Worm (Caenorhabditis elegans): ENCODE results near the gene Y57G11B.8.
A peak's percentile ranks its signal among the peaks of the same experiment; 100 is the strongest.

The Y57G11B.8 gene

DNA sequence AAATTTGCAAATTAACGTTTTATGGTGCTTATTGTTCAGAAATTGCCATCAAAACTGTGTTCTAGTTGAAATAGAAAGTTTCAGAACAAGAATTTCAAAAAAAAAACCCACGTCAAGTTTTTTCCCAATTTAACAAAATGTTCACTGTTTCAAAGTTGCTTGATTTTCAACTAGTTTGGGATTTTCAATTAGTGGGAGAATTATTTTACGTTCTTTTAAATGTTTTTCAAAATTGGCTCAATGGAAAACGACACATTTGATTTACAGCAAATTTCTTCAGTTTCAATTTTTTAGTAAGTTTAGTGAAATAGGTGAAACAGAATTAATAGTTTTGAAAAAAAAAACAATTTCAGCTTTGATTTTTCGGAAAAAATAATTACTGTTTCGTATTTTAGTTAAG is 30.1 kb upstream of the Y57G11B.8 start:
- TF ChIP-seq spr-1 (tag; optimal IDR thresholded peaks at IDR 0.05) (no peak), nhr-111 (GFP tag; optimal IDR thresholded peaks at IDR 0.05) (no peak), fos-1 (tag; optimal IDR thresholded peaks at IDR 0.05) (no peak), F49E8.2 (tag; optimal IDR thresholded peaks at IDR 0.05; ENCODE audit: borderline replicate concordance) (no peak), pqm-1 (tag; optimal IDR thresholded peaks at IDR 0.05) (no peak), lim-7 (GFP tag; IDR thresholded peaks at IDR 0.05) (no peak), nhr-25 (tag; optimal IDR thresholded peaks at IDR 0.05; ENCODE audit: borderline replicate concordance, insufficient read depth) (no peak), lin-39 (tag; optimal IDR thresholded peaks at IDR 0.05) (no peak), zfp-3 (GFP tag; conservative IDR thresholded peaks at IDR 0.05) (no peak), skn-1 (tag; optimal IDR thresholded peaks at IDR 0.05) (no peak), fkh-10 (GFP tag; optimal IDR thresholded peaks at IDR 0.05) (no peak), ceh-62 (tag; optimal IDR thresholded peaks at IDR 0.05) (no peak), madf-5 (GFP tag; IDR thresholded peaks at IDR 0.05) (no peak), mep-1 (tag; optimal IDR thresholded peaks at IDR 0.05) (no peak), D1046.2 (GFP tag; IDR thresholded peaks at IDR 0.05) (no peak), ceh-32 (tag; optimal IDR thresholded peaks at IDR 0.05; ENCODE audit: poor library complexity) (no peak)

ce11 chrIV:14606469-14606868 is 28.0 kb upstream of the Y57G11B.8 start:
- TF ChIP-seq unc-62 (GFP tag; optimal IDR thresholded peaks at IDR 0.05 in 1 of 2) (no peak), unc-62 (tag; optimal IDR thresholded peaks at IDR 0.05) (no peak), nhr-111 (GFP tag; optimal IDR thresholded peaks at IDR 0.05) (no peak), cey-2 (tag; optimal IDR thresholded peaks at IDR 0.05; ENCODE audit: borderline replicate concordance, insufficient read depth) (no peak), mep-1 (tag; optimal IDR thresholded peaks at IDR 0.05) (peak; percentile 7), ctbp-1 (GFP tag; IDR thresholded peaks at IDR 0.05) (no peak), unc-130 (GFP tag; optimal IDR thresholded peaks at IDR 0.05) (no peak), T20F7.1 (GFP tag; optimal IDR thresholded peaks at IDR 0.05) (no peak), hlh-30 (tag; optimal IDR thresholded peaks at IDR 0.05; ENCODE audit: insufficient read depth) (peak; percentile 40), nhr-76 (tag; optimal IDR thresholded peaks at IDR 0.05) (no peak), gei-8 (GFP tag; optimal IDR thresholded peaks at IDR 0.05) (no peak), ceh-44 (GFP tag; IDR thresholded peaks at IDR 0.05) (no peak), hmg-1.1 (GFP tag; IDR thresholded peaks at IDR 0.05) (no peak), zfp-3 (GFP tag; conservative IDR thresholded peaks at IDR 0.05) (no peak), duxl-1 (tag; optimal IDR thresholded peaks at IDR 0.05; ENCODE audit: poor library complexity) (no peak), nhr-102 (tag; optimal IDR thresholded peaks at IDR 0.05) (no peak), zip-2 (tag; optimal IDR thresholded peaks at IDR 0.05) (no peak), zag-1 (tag; optimal IDR thresholded peaks at IDR 0.05) (no peak), hlh-11 (tag; optimal IDR thresholded peaks at IDR 0.05) (peak; percentile 53), tra-1 (GFP tag; IDR thresholded peaks at IDR 0.05) (no peak), daf-12 (tag; optimal IDR thresholded peaks at IDR 0.05) (no peak), skn-1 (tag; optimal IDR thresholded peaks at IDR 0.05) (no peak), lim-7 (GFP tag; IDR thresholded peaks at IDR 0.05) (no peak), ama-1 (optimal IDR thresholded peaks at IDR 0.05) (no peak), daf-8 (GFP tag; IDR thresholded peaks at IDR 0.05) (no peak), nhr-28 (tag; optimal IDR thresholded peaks at IDR 0.05) (no peak), daf-16 (GFP tag; optimal IDR thresholded peaks at IDR 0.05) (no peak), daf-16 (tag; optimal IDR thresholded peaks at IDR 0.05) (peak; percentile 27), dmd-6 (GFP tag; IDR thresholded peaks at IDR 0.05) (peak; percentile 48; the same call in 1 of the 2 replicates), nhr-11 (tag; optimal IDR thresholded peaks at IDR 0.05) (peak; percentile 60), dve-1 (tag; optimal IDR thresholded peaks at IDR 0.05; ENCODE audit: insufficient read depth) (peak; percentile 16), lsy-2 (tag; optimal IDR thresholded peaks at IDR 0.05) (peak in 1 of 2 experiments; percentile 31), aha-1 (tag) (peak; percentile 62), mes-2 (tag; optimal IDR thresholded peaks at IDR 0.05; ENCODE audit: poor library complexity, severe bottlenecking) (no peak), Y105C5A.15 (GFP tag; IDR thresholded peaks at IDR 0.05) (no peak), saeg-2 (GFP tag; IDR thresholded peaks at IDR 0.05) (no peak), mdl-1 (tag; optimal IDR thresholded peaks at IDR 0.05) (peak; percentile 12 to 39), spr-1 (tag; optimal IDR thresholded peaks at IDR 0.05) (no peak), hif-1 (tag; optimal IDR thresholded peaks at IDR 0.05) (peak in 1 of 2 experiments; percentile 84), dmd-8 (GFP tag; IDR thresholded peaks at IDR 0.05) (no peak)

Measured in whole organism, L4 larva.